Fruit fly (Drosophila melanogaster) S2 (cell line): ENCODE measurements around the gene CG43965.

Source experiments
- CG8478 ChIP-seq: fragments of >200 bp; optimal IDR thresholded peaks from 2 replicates; lab custom pipeline; 2018
- CTCF ChIP-seq, 2 experiments: fragments of >200 bp; optimal IDR thresholded peaks; 2 replicates each; lab custom pipeline; 2018

DNA sequence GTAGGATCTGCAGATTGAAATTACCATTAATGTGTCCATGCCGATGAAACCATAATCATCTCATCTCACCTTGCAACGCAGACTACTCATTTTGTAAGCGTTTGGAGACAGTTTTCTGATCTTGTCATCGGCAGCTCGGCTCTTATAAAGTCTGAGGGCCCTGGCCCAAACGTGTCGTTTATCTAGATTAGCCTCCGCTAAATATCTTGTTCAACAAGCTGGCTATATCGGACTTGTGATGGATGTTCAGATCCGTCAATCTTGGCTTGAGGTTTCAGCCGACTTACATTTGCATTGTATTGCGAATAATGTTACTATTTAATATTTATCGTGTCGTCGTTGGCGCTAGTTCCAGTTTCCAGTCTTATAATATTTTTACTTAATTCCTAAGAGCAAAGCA is at the start of gene CG43965:
- no peak for TF ChIP-seq CTCF (optimal IDR thresholded peaks at IDR 0.05; lab: Kevin White, UChicago)
- TF ChIP-seq CG8478 (lab: Kevin White, UChicago) = no peak
